Fruit fly (Drosophila melanogaster) whole organism, embryonic: Measurements from ENCODE around the gene pcm.

Source experiments
- Antp ChIP-seq: fragments of 200-800 bp; sonication (Bioruptor generic); optimal IDR thresholded peaks from 3 replicates; lab custom pipeline; 2016; ENCODE audit warnings: missing biosample characterization, missing genetic modification characterization
- B-H2 ChIP-seq: fragments of 200-800 bp; sonication (Bioruptor generic); optimal IDR thresholded peaks from 2 replicates; lab custom pipeline; 2018; ENCODE audit warnings: missing biosample characterization, mild to moderate bottlenecking, missing genetic modification characterization
- CG10147 ChIP-seq: fragments of 200-800 bp; sonication (Bioruptor generic); optimal IDR thresholded peaks from 2 replicates; lab custom pipeline; 2019; ENCODE audit warnings: missing biosample characterization, mild to moderate bottlenecking, missing genetic modification characterization, moderate library complexity
- CG10431 ChIP-seq: fragments of 200-800 bp; sonication (Bioruptor generic); optimal IDR thresholded peaks from 3 replicates; lab custom pipeline; 2018; ENCODE audit warnings: missing biosample characterization, mild to moderate bottlenecking, missing genetic modification characterization
- CG10462 ChIP-seq: fragments of 200-800 bp; sonication (Bioruptor generic); optimal IDR thresholded peaks from 2 replicates; lab custom pipeline; 2016; ENCODE audit warnings: missing biosample characterization, missing genetic modification characterization
- CG10543 ChIP-seq: fragments of 200-800 bp; sonication (Bioruptor generic); optimal IDR thresholded peaks from 3 replicates; lab custom pipeline; 2017; ENCODE audit warnings: missing biosample characterization, mild to moderate bottlenecking, missing genetic modification characterization, moderate library complexity
- CG10565 ChIP-seq: fragments of 200-800 bp; sonication (Bioruptor generic); optimal IDR thresholded peaks from 3 replicates; lab custom pipeline; 2016; ENCODE audit warnings: missing biosample characterization, mild to moderate bottlenecking, missing genetic modification characterization
- CG11398 ChIP-seq: fragments of 200-800 bp; sonication (Bioruptor generic); optimal IDR thresholded peaks from 2 replicates; lab custom pipeline; 2016; ENCODE audit warnings: missing biosample characterization, missing genetic modification characterization
- CG12391 ChIP-seq: fragments of 200-800 bp; sonication (Bioruptor generic); optimal IDR thresholded peaks from 3 replicates; lab custom pipeline; 2018; ENCODE audit warnings: missing biosample characterization, mild to moderate bottlenecking, missing genetic modification characterization, moderate library complexity
- CG12659 ChIP-seq: fragments of 200-800 bp; sonication (Bioruptor generic); optimal IDR thresholded peaks from 3 replicates; lab custom pipeline; 2017; ENCODE audit warnings: mild to moderate bottlenecking, missing biosample characterization, missing genetic modification reagents, missing genetic modification characterization
- CG12942 ChIP-seq: fragments of 200-800 bp; sonication (Bioruptor generic); optimal IDR thresholded peaks from 3 replicates; lab custom pipeline; 2016; ENCODE audit warnings: missing biosample characterization, missing genetic modification characterization
- CG13296 ChIP-seq: fragments of 200-800 bp; sonication (Bioruptor generic); optimal IDR thresholded peaks from 3 replicates; lab custom pipeline; 2018; ENCODE audit warnings: missing biosample characterization, mild to moderate bottlenecking, missing genetic modification characterization
- CG15696 ChIP-seq: fragments of 200-800 bp; sonication (Bioruptor generic); optimal IDR thresholded peaks from 2 replicates; lab custom pipeline; 2019; ENCODE audit warnings: missing biosample characterization, mild to moderate bottlenecking, missing genetic modification characterization, moderate library complexity
- CG17359 ChIP-seq: fragments of 200-800 bp; sonication (Bioruptor generic); optimal IDR thresholded peaks from 3 replicates; lab custom pipeline; 2018; ENCODE audit warnings: missing biosample characterization, mild to moderate bottlenecking, missing genetic modification characterization, moderate library complexity
- CG17361 ChIP-seq: fragments of 200-800 bp; sonication (Bioruptor generic); IDR thresholded peaks from 3 replicates; pipeline ENCODE4 v1.3.6; 2022; ENCODE audit warnings: missing biosample characterization, missing genetic modification characterization
- CG18011 ChIP-seq: fragments of 200-800 bp; sonication (Bioruptor generic); optimal IDR thresholded peaks from 2 replicates; lab custom pipeline; 2017; ENCODE audit warnings: missing biosample characterization, missing genetic modification characterization, mild to moderate bottlenecking, moderate library complexity, missing genotype
- CG18262 ChIP-seq: fragments of 200-800 bp; optimal IDR thresholded peaks from 3 replicates; lab custom pipeline; 2019; ENCODE audit warnings: missing biosample characterization, mild to moderate bottlenecking, missing genetic modification characterization, moderate library complexity
- CG18476 ChIP-seq: fragments of 200-800 bp; sonication (Bioruptor generic); optimal IDR thresholded peaks from 2 replicates; lab custom pipeline; 2016; ENCODE audit warnings: missing biosample characterization, mild to moderate bottlenecking, missing genetic modification characterization
- CG2116 ChIP-seq: fragments of 200-800 bp; sonication (Bioruptor generic); optimal IDR thresholded peaks from 3 replicates; lab custom pipeline; 2018; ENCODE audit warnings: missing biosample characterization, mild to moderate bottlenecking, missing genetic modification characterization
- CG2678 ChIP-seq: fragments of 200-800 bp; sonication (Bioruptor generic); optimal IDR thresholded peaks from 3 replicates; lab custom pipeline; 2019; ENCODE audit warnings: missing biosample characterization, mild to moderate bottlenecking, missing genetic modification characterization, moderate library complexity
- CG32532 ChIP-seq: fragments of 200-800 bp; sonication (Bioruptor generic); IDR thresholded peaks from 2 replicates; pipeline ENCODE4 v1.3.6; 2022; ENCODE audit warnings: missing biosample characterization, missing genetic modification characterization
- CG33557 ChIP-seq: fragments of 200-800 bp; sonication (Bioruptor generic); optimal IDR thresholded peaks from 2 replicates; lab custom pipeline; 2019; ENCODE audit warnings: missing biosample characterization, mild to moderate bottlenecking, missing genetic modification characterization, moderate library complexity
- CG34224 ChIP-seq: fragments of 200-800 bp; sonication (Bioruptor generic); IDR thresholded peaks from 3 replicates; pipeline ENCODE4 v1.3.6; 2022; ENCODE audit warnings: missing biosample characterization, missing genetic modification characterization; ENCODE audit not compliant: partially characterized antibody
- CG34376 ChIP-seq: fragments of 200-800 bp; sonication (Bioruptor generic); optimal IDR thresholded peaks from 2 replicates; lab custom pipeline; 2018; ENCODE audit warnings: missing biosample characterization, mild to moderate bottlenecking, missing genetic modification characterization
- CG4404 ChIP-seq: fragments of 200-800 bp; sonication (Bioruptor generic); IDR thresholded peaks from 2 replicates; pipeline ENCODE4 v1.3.6; 2022; ENCODE audit warnings: missing biosample characterization, missing genetic modification characterization
- CG6175 ChIP-seq: fragments of 200-800 bp; sonication (Bioruptor generic); IDR thresholded peaks from 3 replicates; pipeline ENCODE4 v1.3.6; 2022; ENCODE audit warnings: missing biosample characterization, missing genetic modification characterization
- CG6272 ChIP-seq: fragments of 200-800 bp; sonication (Bioruptor generic); IDR thresholded peaks from 2 replicates; pipeline ENCODE4 v1.3.6; 2022; ENCODE audit warnings: missing biosample characterization, missing genetic modification characterization
- CG7839 ChIP-seq: fragments of 200-800 bp; sonication (Bioruptor generic); optimal IDR thresholded peaks from 3 replicates; lab custom pipeline; 2018; ENCODE audit warnings: missing biosample characterization, mild to moderate bottlenecking, missing genetic modification characterization, moderate library complexity
- CG9932 ChIP-seq: fragments of 200-800 bp; sonication (Bioruptor generic); IDR thresholded peaks from 2 replicates; pipeline ENCODE4 v1.3.6; 2022; ENCODE audit warnings: missing biosample characterization, missing genetic modification characterization
- Dip3 ChIP-seq: fragments of 200-800 bp; sonication (Bioruptor generic); optimal IDR thresholded peaks from 3 replicates; lab custom pipeline; 2016; ENCODE audit warnings: missing biosample characterization, missing genetic modification characterization
- E2f2 ChIP-seq: fragments of 200-800 bp; sonication (Bioruptor generic); IDR thresholded peaks from 2 replicates; pipeline ENCODE4 v1.3.6; 2022; ENCODE audit warnings: missing biosample characterization, missing genetic modification characterization
- Kr ChIP-seq: fragments of 200-800 bp; sonication (Bioruptor generic); optimal IDR thresholded peaks from 2 replicates; lab custom pipeline; 2017; ENCODE audit warnings: missing biosample characterization, mild to moderate bottlenecking, missing genetic modification characterization
- NFAT ChIP-seq: fragments of 200-800 bp; sonication (Bioruptor generic); IDR thresholded peaks from 2 replicates; pipeline ENCODE4 v1.3.6; 2022; ENCODE audit warnings: missing biosample characterization, missing genetic modification characterization
- Nf-YA ChIP-seq: fragments of 200-800 bp; sonication (Bioruptor generic); IDR thresholded peaks from 2 replicates; pipeline ENCODE4 v1.3.6; 2022; ENCODE audit warnings: missing biosample characterization, missing genetic modification characterization
- Opbp ChIP-seq: fragments of 200-800 bp; sonication (Bioruptor generic); IDR thresholded peaks from 3 replicates; pipeline ENCODE4 v1.3.6; 2022; ENCODE audit warnings: missing biosample characterization, missing genetic modification characterization; ENCODE audit not compliant: partially characterized antibody
- Pdp1 ChIP-seq, 2 experiments: fragments of 200-800 bp; sonication (Bioruptor generic); optimal IDR thresholded peaks; 3 replicates each; lab custom pipeline; 2016; ENCODE audit warnings: missing biosample characterization in 2 of 2, missing genetic modification characterization in 2 of 2, mild to moderate bottlenecking in 1 of 2, moderate library complexity in 1 of 2
- ap ChIP-seq: fragments of 200-800 bp; sonication (Bioruptor generic); IDR thresholded peaks from 2 replicates; pipeline ENCODE4 v1.3.6; 2022; ENCODE audit warnings: missing biosample characterization, missing genetic modification characterization
- ara ChIP-seq: fragments of 200-800 bp; sonication (Bioruptor generic); IDR thresholded peaks from 2 replicates; pipeline ENCODE4 v1.3.6; 2022; ENCODE audit warnings: missing biosample characterization, missing genetic modification characterization
- bbx ChIP-seq: fragments of 200-800 bp; sonication (Bioruptor generic); IDR thresholded peaks from 2 replicates; pipeline ENCODE4 v1.3.6; 2022; ENCODE audit warnings: missing biosample characterization, missing genetic modification characterization; ENCODE audit not compliant: partially characterized antibody
- eve ChIP-seq, 2 experiments: fragments of >200 bp; optimal IDR thresholded peaks; 2 replicates each; lab custom pipeline; 2017; ENCODE audit warnings: missing biosample characterization in 2 of 2, missing genetic modification characterization in 2 of 2
- jing ChIP-seq: fragments of 200-800 bp; sonication (Bioruptor generic); optimal IDR thresholded peaks from 2 replicates; lab custom pipeline; 2018; ENCODE audit warnings: missing biosample characterization, mild to moderate bottlenecking, missing genetic modification characterization
- lmd ChIP-seq: fragments of 200-800 bp; sonication (Bioruptor generic); IDR thresholded peaks from 2 replicates; pipeline ENCODE4 v1.3.6; 2022; ENCODE audit warnings: missing biosample characterization, missing genetic modification characterization
- ranshi ChIP-seq: fragments of 200-800 bp; sonication (Bioruptor generic); IDR thresholded peaks from 2 replicates; pipeline ENCODE4 v1.3.6; 2022; ENCODE audit warnings: missing biosample characterization, missing genetic modification characterization
- sens ChIP-seq: fragments of 200-800 bp; sonication (Bioruptor generic); peaks from one replicate; lab custom pipeline; 2016; ENCODE audit warnings: missing biosample characterization, missing genetic modification characterization
- sim ChIP-seq: fragments of 200-800 bp; sonication (Bioruptor generic); IDR thresholded peaks from 2 replicates; pipeline ENCODE4 v1.3.6; 2022; ENCODE audit warnings: missing biosample characterization, missing genetic modification characterization
- slbo ChIP-seq: fragments of 200-800 bp; sonication (Bioruptor generic); IDR thresholded peaks from 2 replicates; pipeline ENCODE4 v1.3.6; 2022; ENCODE audit warnings: missing biosample characterization, missing genetic modification characterization
- sr ChIP-seq: fragments of 200-800 bp; sonication (Bioruptor generic); IDR thresholded peaks from 3 replicates; pipeline ENCODE4 v1.3.6; 2022; ENCODE audit warnings: missing biosample characterization, missing genetic modification characterization
- stwl ChIP-seq: fragments of 200-800 bp; sonication (Bioruptor generic); optimal IDR thresholded peaks from 3 replicates; lab custom pipeline; 2018; ENCODE audit warnings: missing biosample characterization, mild to moderate bottlenecking, missing genetic modification characterization, moderate library complexity
- toy ChIP-seq: fragments of 200-800 bp; sonication (Bioruptor generic); IDR thresholded peaks from 2 replicates; pipeline ENCODE4 v1.3.6; 2022; ENCODE audit warnings: missing biosample characterization, missing genetic modification characterization
- vfl ChIP-seq: fragments of 200-800 bp; sonication (Bioruptor generic); optimal IDR thresholded peaks from 2 replicates; lab custom pipeline; 2016; ENCODE audit warnings: missing biosample characterization, missing genetic modification characterization
- vvl ChIP-seq: fragments of 200-800 bp; sonication (Bioruptor generic); IDR thresholded peaks from 2 replicates; pipeline ENCODE4 v1.3.6; 2022; ENCODE audit warnings: missing biosample characterization, missing genetic modification characterization

pcm gene

DNA sequence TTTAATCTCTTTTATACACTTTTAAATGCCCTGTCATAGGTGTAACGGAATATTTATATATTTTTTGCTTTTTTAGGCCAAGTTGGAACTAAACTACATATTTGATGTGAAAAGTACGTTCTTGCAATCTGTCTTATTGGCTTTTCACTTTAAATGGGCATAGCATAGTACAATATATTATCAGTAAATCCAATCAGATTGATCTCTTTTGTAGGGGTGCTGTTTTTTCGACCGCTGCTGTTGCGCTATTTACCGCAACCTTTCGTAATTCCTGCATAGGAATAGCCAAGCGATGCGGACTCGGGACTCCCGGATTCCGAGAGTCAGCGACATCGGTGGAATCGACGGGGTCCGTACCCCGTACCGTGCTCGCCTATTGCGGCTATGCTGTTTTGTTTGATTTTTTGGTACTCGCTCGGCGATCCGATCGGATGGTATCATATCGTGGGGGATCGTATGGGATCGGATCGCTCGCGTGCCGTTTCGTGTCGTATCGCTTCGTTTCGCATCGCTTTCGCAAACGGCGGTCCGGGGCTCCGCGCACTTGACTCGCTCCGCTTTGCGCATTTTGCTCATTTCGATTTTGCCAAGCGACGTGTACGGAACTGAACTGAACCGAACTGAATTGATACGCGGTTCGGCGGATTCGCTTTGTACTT is 6.1 kb upstream of the pcm start (continued):
- TF ChIP-seq CG2678 (tag; lab: Kevin White, UChicago): peak; percentile 14
- TF ChIP-seq CG10462 (GFP tag; lab: Kevin White, UChicago): no peak
- TF ChIP-seq CG7839 (tag; lab: Kevin White, UChicago): no peak
- peak; percentile 89 for TF ChIP-seq CG34376 (GFP tag; lab: Kevin White, UChicago)
- TF ChIP-seq CG18476: no peak
- TF ChIP-seq Dip3 (GFP tag; lab: Kevin White, UChicago): no peak
- TF ChIP-seq Opbp (GFP tag; lab: Robert Waterston, UW): no peak
- TF ChIP-seq bbx (GFP tag; lab: Robert Waterston, UW): no peak
- TF ChIP-seq CG12391: no peak
- no peak for TF ChIP-seq sens (GFP tag; lab: Kevin White, UChicago)
- TF ChIP-seq CG4404 (GFP tag; lab: Robert Waterston, UW): no peak
- TF ChIP-seq CG11398 (GFP tag; lab: Kevin White, UChicago): no peak
- peak; percentile 28 for TF ChIP-seq CG12659 (GFP tag; lab: Kevin White, UChicago)
- no peak for TF ChIP-seq sim (GFP tag; lab: Robert Waterston, UW)
- TF ChIP-seq CG10431 (GFP tag; lab: Kevin White, UChicago): no peak
- peak; percentile 63 for TF ChIP-seq CG9932 (GFP tag; lab: Robert Waterston, UW)
- no peak for TF ChIP-seq jing (GFP tag; lab: Kevin White, UChicago)
- TF ChIP-seq CG15696: no peak
- peak; percentile 58 for TF ChIP-seq NFAT (GFP tag; lab: Robert Waterston, UW)
- TF ChIP-seq sr (GFP tag; lab: Robert Waterston, UW): no peak
- TF ChIP-seq CG32532 (GFP tag; lab: Robert Waterston, UW): peak; percentile 89
- peak; percentile 98 for TF ChIP-seq CG10543 (GFP tag; lab: Kevin White, UChicago)
- peak; percentile 27 for TF ChIP-seq B-H2
- TF ChIP-seq CG13296 (GFP tag; lab: Kevin White, UChicago): peak; percentile 19
- TF ChIP-seq ranshi: peak; percentile 10; the same call in 1 of the 2 replicates
- no peak for TF ChIP-seq toy (GFP tag; lab: Robert Waterston, UW)
- no peak for TF ChIP-seq CG18011 (GFP tag; lab: Kevin White, UChicago)
- TF ChIP-seq E2f2: no peak
- TF ChIP-seq Nf-YA (GFP tag; lab: Robert Waterston, UW): no peak
- TF ChIP-seq vfl (GFP tag; lab: Kevin White, UChicago): no peak
- no peak for TF ChIP-seq eve (GFP tag; optimal IDR thresholded peaks at IDR 0.05; lab: Kevin White, UChicago)
- no peak for TF ChIP-seq CG17359 (tag; lab: Kevin White, UChicago)
- no peak for TF ChIP-seq Pdp1 (GFP tag; optimal IDR thresholded peaks at IDR 0.05; lab: Kevin White, UChicago)
- TF ChIP-seq CG34224 (GFP tag; lab: Robert Waterston, UW): 0 out of 3 replicates have a peak, but pooled peaks have one; percentile 9
- TF ChIP-seq stwl: no peak
- no peak for TF ChIP-seq CG17361 (GFP tag; lab: Robert Waterston, UW)
- no peak for TF ChIP-seq ap (GFP tag; lab: Robert Waterston, UW)
- TF ChIP-seq vvl (GFP tag; lab: Robert Waterston, UW): no peak
- no peak for TF ChIP-seq ara
- no peak for TF ChIP-seq Antp (GFP tag; lab: Kevin White, UChicago)
- TF ChIP-seq lmd (GFP tag; lab: Robert Waterston, UW): no peak
- TF ChIP-seq CG2116 (GFP tag; lab: Kevin White, UChicago): no peak
- TF ChIP-seq CG6175: no peak
- TF ChIP-seq slbo (GFP tag; lab: Robert Waterston, UW): peak; percentile 60
- no peak for TF ChIP-seq CG10147 (GFP tag; lab: Kevin White, UChicago)
- TF ChIP-seq CG12942 (GFP tag; lab: Kevin White, UChicago): no peak
- no peak for TF ChIP-seq CG33557 (GFP tag; lab: Kevin White, UChicago)
- no peak for TF ChIP-seq Kr (GFP tag; lab: Kevin White, UChicago)
- TF ChIP-seq CG18262 (tag; lab: Kevin White, UChicago): no peak
- TF ChIP-seq CG10565: no peak
- no peak for TF ChIP-seq CG6272 (GFP tag; lab: Robert Waterston, UW)
